Fruit fly (Drosophila melanogaster): ENCODE results near the gene CG10171.

CG10171 gene

DNA sequence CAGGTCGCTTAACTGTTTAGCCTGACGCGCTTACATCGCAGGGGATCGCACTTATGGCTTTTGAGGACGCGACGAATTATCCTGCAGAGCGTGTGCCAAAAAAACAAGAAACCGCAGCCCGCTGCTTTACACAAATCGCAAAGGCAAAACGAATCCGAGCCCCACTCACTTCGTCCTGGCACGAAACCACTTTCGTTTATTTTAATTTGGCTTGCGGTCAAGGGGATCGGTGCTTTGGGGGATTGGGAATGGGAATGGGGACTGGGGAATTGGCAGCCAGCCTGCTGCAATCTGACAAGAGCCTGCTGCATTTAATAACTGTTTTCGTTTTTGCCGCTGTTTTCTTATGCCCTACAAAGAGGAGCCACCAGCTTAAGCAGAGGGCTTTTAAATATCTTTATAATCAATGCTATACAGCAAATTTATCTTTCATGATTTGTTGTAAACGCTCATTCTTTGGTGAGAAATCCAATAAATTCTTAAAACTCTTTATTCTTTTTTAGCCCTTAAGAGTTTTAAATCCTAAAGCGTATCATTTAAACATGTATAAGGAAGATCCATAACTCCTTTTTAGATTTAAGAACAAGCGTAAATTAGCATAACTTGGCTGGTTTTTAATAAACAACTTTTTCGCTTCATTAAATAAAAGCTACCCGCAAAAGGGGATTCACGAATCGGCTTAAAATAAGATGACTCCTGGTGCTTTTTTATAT lies 22.3 kb upstream of the CG10171 start:
- TF ChIP-seq brk (GFP tag; optimal IDR thresholded peaks at IDR 0.05) (no peak), Myc (optimal IDR thresholded peaks at IDR 0.05) (no peak), sv (GFP tag; optimal IDR thresholded peaks at IDR 0.05) (no peak), tai (GFP tag; optimal IDR thresholded peaks at IDR 0.05) (no peak), ey (GFP tag; optimal IDR thresholded peaks at IDR 0.05) (peak; percentile 35), CG9705 (GFP tag; optimal IDR thresholded peaks at IDR 0.05) (no peak), OdsH (GFP tag; optimal IDR thresholded peaks at IDR 0.05) (peak; percentile 16), CrebA (GFP tag; optimal IDR thresholded peaks at IDR 0.05; ENCODE audit: borderline replicate concordance) (no peak), h (GFP tag; optimal IDR thresholded peaks at IDR 0.05) (peak; percentile 20), psq (GFP tag; optimal IDR thresholded peaks at IDR 0.05) (peak; percentile 9), HLH106 (tag; optimal IDR thresholded peaks at IDR 0.05) (peak; percentile 32), foxo (GFP tag; optimal IDR thresholded peaks at IDR 0.05) (peak in 1 of 2 experiments; percentile 32), br (GFP tag; optimal IDR thresholded peaks at IDR 0.05) (peak; percentile 21), Jra (GFP tag; optimal IDR thresholded peaks at IDR 0.05) (no peak), woc (GFP tag; optimal IDR thresholded peaks at IDR 0.05) (peak; percentile 54), Dfd (GFP tag; optimal IDR thresholded peaks at IDR 0.05) (no peak), dmrt93B (GFP tag; optimal IDR thresholded peaks at IDR 0.05) (no peak), Mio (GFP tag; optimal IDR thresholded peaks at IDR 0.05) (no peak), jim (GFP tag; optimal IDR thresholded peaks at IDR 0.05) (no peak), Sp1 (GFP tag; optimal IDR thresholded peaks at IDR 0.05) (peak; percentile 42), N (GFP tag; optimal IDR thresholded peaks at IDR 0.05) (no peak), Rel (GFP tag; optimal IDR thresholded peaks at IDR 0.05) (no peak), Rel (tag; optimal IDR thresholded peaks at IDR 0.05) (no peak), fru (GFP tag; optimal IDR thresholded peaks at IDR 0.05) (peak; percentile 25)

DNA sequence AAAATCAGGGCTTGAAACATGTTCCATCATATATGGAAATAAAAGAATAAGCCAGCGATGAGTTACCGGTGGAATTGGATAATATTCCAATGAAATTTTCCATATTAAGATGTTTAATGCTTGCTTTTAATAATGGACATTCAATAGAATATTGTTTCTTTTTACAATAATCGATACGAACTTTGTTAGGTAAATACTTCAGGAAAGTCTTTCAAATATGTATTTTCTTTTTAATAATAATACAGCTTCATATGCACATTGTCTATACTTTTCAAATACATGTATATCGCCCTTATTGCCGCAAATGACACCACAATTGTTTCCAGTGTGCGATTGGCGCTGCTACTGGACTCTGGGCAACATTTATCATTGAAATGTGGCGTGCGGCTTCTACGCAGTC lies 19.2 kb upstream of the CG10171 start:
- TF ChIP-seq sv (GFP tag; optimal IDR thresholded peaks at IDR 0.05): no peak
- peak in 1 of 2 experiments; percentile 33 for TF ChIP-seq foxo (GFP tag; optimal IDR thresholded peaks at IDR 0.05)
- no peak for TF ChIP-seq brk (GFP tag; optimal IDR thresholded peaks at IDR 0.05)
- peak; percentile 13 for TF ChIP-seq ey (GFP tag; optimal IDR thresholded peaks at IDR 0.05)
- TF ChIP-seq usp (GFP tag; optimal IDR thresholded peaks at IDR 0.05): no peak
- TF ChIP-seq woc (GFP tag; optimal IDR thresholded peaks at IDR 0.05): peak; percentile 16
- TF ChIP-seq HLH106 (tag; optimal IDR thresholded peaks at IDR 0.05): peak; percentile 2
- no peak for TF ChIP-seq sage (GFP tag; optimal IDR thresholded peaks at IDR 0.05)
- no peak for TF ChIP-seq jim (GFP tag; optimal IDR thresholded peaks at IDR 0.05)
- TF ChIP-seq Sp1 (GFP tag; optimal IDR thresholded peaks at IDR 0.05): peak; percentile 12
- TF ChIP-seq Mio (GFP tag; optimal IDR thresholded peaks at IDR 0.05): no peak
- no peak for TF ChIP-seq Hnf4 (GFP tag; optimal IDR thresholded peaks at IDR 0.05)
- TF ChIP-seq fru (GFP tag; optimal IDR thresholded peaks at IDR 0.05): peak; percentile 36
- peak; percentile 33 for TF ChIP-seq h (GFP tag; optimal IDR thresholded peaks at IDR 0.05)
- peak; percentile 14 for TF ChIP-seq br (GFP tag; optimal IDR thresholded peaks at IDR 0.05)
- no peak for TF ChIP-seq rgr (GFP tag; optimal IDR thresholded peaks at IDR 0.05)
- TF ChIP-seq tai (GFP tag; optimal IDR thresholded peaks at IDR 0.05): no peak
- no peak for TF ChIP-seq Hr78 (GFP tag; optimal IDR thresholded peaks at IDR 0.05)

DNA sequence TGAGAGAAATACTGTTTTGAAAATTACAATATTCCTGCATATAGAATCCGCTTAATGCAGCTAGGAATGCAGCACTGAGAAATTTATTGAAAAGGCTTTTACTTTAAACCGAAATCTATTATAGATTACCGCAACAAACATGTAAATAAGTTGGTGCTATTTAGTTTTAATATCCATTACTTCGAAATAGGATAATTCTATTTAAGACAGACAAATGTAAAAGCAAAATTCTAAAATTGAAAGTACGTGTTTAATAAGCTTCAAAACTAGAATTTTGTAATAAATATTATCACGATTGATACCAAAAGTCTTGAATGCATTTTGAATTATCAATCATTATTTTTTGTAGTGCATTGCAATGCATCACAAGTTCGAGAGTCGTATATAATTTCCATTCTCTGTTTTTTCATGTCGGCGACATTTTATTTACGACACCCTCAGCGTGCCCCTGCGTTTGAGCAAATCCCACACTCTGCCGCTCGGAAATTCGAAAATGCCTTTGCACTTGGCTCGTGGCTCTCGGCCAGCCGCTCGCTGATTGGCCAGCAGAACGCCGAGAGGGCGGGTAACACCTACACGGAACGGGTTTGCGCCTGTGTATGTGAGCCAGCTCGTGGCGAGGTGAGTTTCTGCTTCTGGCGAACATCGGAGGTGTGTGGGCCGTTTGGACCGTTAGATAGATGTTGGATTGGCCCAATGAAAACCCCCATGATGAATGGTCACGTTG lies 15.6 kb upstream of the CG10171 start:
- TF ChIP-seq pan (optimal IDR thresholded peaks at IDR 0.05): no peak
- no peak for TF ChIP-seq Hr78 (GFP tag; optimal IDR thresholded peaks at IDR 0.05)
- no peak for TF ChIP-seq Dif (GFP tag; optimal IDR thresholded peaks at IDR 0.05; ENCODE audit: partially characterized antibody)
- no peak for TF ChIP-seq usp (GFP tag; optimal IDR thresholded peaks at IDR 0.05)
- no peak for TF ChIP-seq foxo (GFP tag; optimal IDR thresholded peaks at IDR 0.05)
- TF ChIP-seq br (GFP tag; optimal IDR thresholded peaks at IDR 0.05): no peak
- TF ChIP-seq Sp1 (GFP tag; optimal IDR thresholded peaks at IDR 0.05): no peak
- TF ChIP-seq sv (GFP tag; optimal IDR thresholded peaks at IDR 0.05): no peak
- no peak for TF ChIP-seq psq (GFP tag; optimal IDR thresholded peaks at IDR 0.05)
- no peak for TF ChIP-seq dl (GFP tag; optimal IDR thresholded peaks at IDR 0.05; ENCODE audit: insufficient read depth in 1 of 2, partially characterized antibody in 2 of 2)
- TF ChIP-seq Myc (optimal IDR thresholded peaks at IDR 0.05): no peak
- TF ChIP-seq Dfd (GFP tag; optimal IDR thresholded peaks at IDR 0.05): no peak

Measured in whole organism, wandering third instar larva.